Fruit fly (Drosophila melanogaster) whole organism, wandering third instar larva: ENCODE data around the gene CG45049.

Experiments used
- Abd-B ChIP-seq: fragments of >200 bp; optimal IDR thresholded peaks from 2 replicates; lab custom pipeline; 2017; ENCODE audit warnings: missing biosample characterization, missing genetic modification characterization
- CG9705 ChIP-seq: fragments of 200-800 bp; sonication (Bioruptor generic); optimal IDR thresholded peaks from 2 replicates; lab custom pipeline; 2018; ENCODE audit warnings: missing biosample characterization, mild to moderate bottlenecking, missing genetic modification characterization
- CrebA ChIP-seq: fragments of 200-800 bp; sonication (Bioruptor generic); optimal IDR thresholded peaks from 2 replicates; lab custom pipeline; 2016; ENCODE audit warnings: missing biosample characterization, mild to moderate bottlenecking, missing genetic modification characterization, borderline replicate concordance
- Dfd ChIP-seq: fragments of >200 bp; optimal IDR thresholded peaks from 2 replicates; lab custom pipeline; 2017; ENCODE audit warnings: missing biosample characterization, missing genetic modification characterization
- GATAd ChIP-seq: sonication (Bioruptor generic); optimal IDR thresholded peaks from 2 replicates; lab custom pipeline; 2016; ENCODE audit warnings: missing biosample characterization, missing genetic modification characterization
- HLH106 ChIP-seq: fragments of 200-800 bp; optimal IDR thresholded peaks from 3 replicates; lab custom pipeline; 2019; ENCODE audit warnings: missing biosample characterization, mild to moderate bottlenecking, missing genetic modification characterization, moderate library complexity
- Hnf4 ChIP-seq: fragments of 200-800 bp; sonication (Bioruptor generic); optimal IDR thresholded peaks from 2 replicates; lab custom pipeline; 2016; ENCODE audit warnings: missing biosample characterization, mild to moderate bottlenecking, missing genetic modification characterization
- Hr78 ChIP-seq: fragments of >200 bp; optimal IDR thresholded peaks from 2 replicates; lab custom pipeline; 2017; ENCODE audit warnings: missing biosample characterization, missing genetic modification characterization
- Hr83 ChIP-seq: fragments of 200-300 bp; sonication (Bioruptor generic); optimal IDR thresholded peaks from 2 replicates; lab custom pipeline; 2016; ENCODE audit warnings: missing biosample characterization, mild to moderate bottlenecking, missing genetic modification characterization, moderate library complexity; ENCODE audit not compliant: poor library complexity, severe bottlenecking
- Jra ChIP-seq: sonication (Bioruptor generic); optimal IDR thresholded peaks from 2 replicates; lab custom pipeline; 2016; ENCODE audit warnings: missing biosample characterization, missing genetic modification characterization
- Mio ChIP-seq: sonication (Bioruptor generic); optimal IDR thresholded peaks from 2 replicates; lab custom pipeline; 2016; ENCODE audit warnings: missing biosample characterization, missing genetic modification characterization
- Myc ChIP-seq: fragments of >200 bp; optimal IDR thresholded peaks from 2 replicates; lab custom pipeline; 2017
- N ChIP-seq: fragments of >200 bp; optimal IDR thresholded peaks from 2 replicates; lab custom pipeline; 2018; ENCODE audit warnings: missing biosample characterization, missing external identifiers, missing genetic modification characterization
- OdsH ChIP-seq: fragments of 200-800 bp; sonication (Bioruptor generic); optimal IDR thresholded peaks from 2 replicates; lab custom pipeline; 2016; ENCODE audit warnings: missing biosample characterization, mild to moderate bottlenecking, missing genetic modification characterization
- Rel ChIP-seq, 2 experiments: fragments of 200-800 bp; sonication (Bioruptor generic) in 1 of 2; optimal IDR thresholded peaks; 2 replicates in 1 of 2; 3 replicates in 1 of 2; lab custom pipeline; 2016 to 2019; ENCODE audit warnings: mild to moderate bottlenecking in 2 of 2, missing biosample characterization in 2 of 2, missing genetic modification characterization in 2 of 2, moderate library complexity in 1 of 2
- Sp1 ChIP-seq: fragments of 200-800 bp; sonication (Bioruptor generic); optimal IDR thresholded peaks from 3 replicates; lab custom pipeline; 2019; ENCODE audit warnings: missing biosample characterization, mild to moderate bottlenecking, missing genetic modification characterization, moderate library complexity
- Vsx2 ChIP-seq: fragments of 200-300, 225-300 bp; sonication (Bioruptor generic); optimal IDR thresholded peaks from 2 replicates; lab custom pipeline; 2018; ENCODE audit warnings: missing biosample characterization, missing genetic modification characterization; ENCODE audit not compliant: partially characterized antibody
- br ChIP-seq: fragments of 200-800 bp; sonication (Bioruptor generic); optimal IDR thresholded peaks from 2 replicates; lab custom pipeline; 2016; ENCODE audit warnings: missing biosample characterization, missing genetic modification characterization
- brk ChIP-seq: fragments of 200-800 bp; sonication (Bioruptor generic); optimal IDR thresholded peaks from 2 replicates; lab custom pipeline; 2016; ENCODE audit warnings: missing biosample characterization, mild to moderate bottlenecking, missing genetic modification characterization
- dl ChIP-seq, 2 experiments: fragments of 175-275, 200-275 bp in 1 of 2; fragments of 200-275 bp in 1 of 2; sonication (Bioruptor generic); optimal IDR thresholded peaks; lab custom pipeline; 2018; ENCODE audit warnings: mild to moderate bottlenecking in 2 of 2, missing biosample characterization in 2 of 2, missing genetic modification characterization in 2 of 2, moderate library complexity in 2 of 2; ENCODE audit not compliant: partially characterized antibody in 2 of 2, insufficient read depth in 1 of 2
- dmrt93B ChIP-seq: fragments of 200-800 bp; sonication (Bioruptor generic); optimal IDR thresholded peaks from 2 replicates; lab custom pipeline; 2018; ENCODE audit warnings: missing biosample characterization, mild to moderate bottlenecking, missing genetic modification characterization
- ey ChIP-seq: fragments of 200-800 bp; sonication (Bioruptor generic); optimal IDR thresholded peaks from 2 replicates; lab custom pipeline; 2016; ENCODE audit warnings: missing biosample characterization, missing genetic modification characterization
- foxo ChIP-seq, 2 experiments: fragments of 200-800 bp; sonication (Bioruptor generic); optimal IDR thresholded peaks; 2 replicates in 1 of 2; 3 replicates in 1 of 2; lab custom pipeline; 2016 to 2017; ENCODE audit warnings: missing biosample characterization in 2 of 2, missing genetic modification characterization in 2 of 2
- fru ChIP-seq: fragments of 200-800 bp; sonication (Bioruptor generic); optimal IDR thresholded peaks from 3 replicates; lab custom pipeline; 2016; ENCODE audit warnings: missing biosample characterization, mild to moderate bottlenecking, missing genetic modification characterization
- lola ChIP-seq: fragments of >200 bp; optimal IDR thresholded peaks from 2 replicates; lab custom pipeline; 2017; ENCODE audit warnings: missing biosample characterization, missing genetic modification characterization
- psq ChIP-seq: fragments of 200-800 bp; sonication (Bioruptor generic); optimal IDR thresholded peaks from 3 replicates; lab custom pipeline; 2017; ENCODE audit warnings: missing biosample characterization, mild to moderate bottlenecking, missing genetic modification characterization, moderate library complexity
- rgr ChIP-seq: fragments of 200-800 bp; sonication (Bioruptor generic); optimal IDR thresholded peaks from 3 replicates; lab custom pipeline; 2016; ENCODE audit warnings: missing biosample characterization, mild to moderate bottlenecking, missing genetic modification characterization
- sage ChIP-seq: fragments of 200-800 bp; sonication (Bioruptor generic); optimal IDR thresholded peaks from 2 replicates; lab custom pipeline; 2016; ENCODE audit warnings: missing biosample characterization, mild to moderate bottlenecking, missing genetic modification characterization
- tai ChIP-seq: sonication (Bioruptor generic); optimal IDR thresholded peaks from 2 replicates; lab custom pipeline; 2016; ENCODE audit warnings: missing biosample characterization, missing genetic modification characterization
- usp ChIP-seq: fragments of >200 bp; optimal IDR thresholded peaks from 2 replicates; lab custom pipeline; 2017; ENCODE audit warnings: missing biosample characterization, missing genetic modification characterization

Gene CG45049

DNA sequence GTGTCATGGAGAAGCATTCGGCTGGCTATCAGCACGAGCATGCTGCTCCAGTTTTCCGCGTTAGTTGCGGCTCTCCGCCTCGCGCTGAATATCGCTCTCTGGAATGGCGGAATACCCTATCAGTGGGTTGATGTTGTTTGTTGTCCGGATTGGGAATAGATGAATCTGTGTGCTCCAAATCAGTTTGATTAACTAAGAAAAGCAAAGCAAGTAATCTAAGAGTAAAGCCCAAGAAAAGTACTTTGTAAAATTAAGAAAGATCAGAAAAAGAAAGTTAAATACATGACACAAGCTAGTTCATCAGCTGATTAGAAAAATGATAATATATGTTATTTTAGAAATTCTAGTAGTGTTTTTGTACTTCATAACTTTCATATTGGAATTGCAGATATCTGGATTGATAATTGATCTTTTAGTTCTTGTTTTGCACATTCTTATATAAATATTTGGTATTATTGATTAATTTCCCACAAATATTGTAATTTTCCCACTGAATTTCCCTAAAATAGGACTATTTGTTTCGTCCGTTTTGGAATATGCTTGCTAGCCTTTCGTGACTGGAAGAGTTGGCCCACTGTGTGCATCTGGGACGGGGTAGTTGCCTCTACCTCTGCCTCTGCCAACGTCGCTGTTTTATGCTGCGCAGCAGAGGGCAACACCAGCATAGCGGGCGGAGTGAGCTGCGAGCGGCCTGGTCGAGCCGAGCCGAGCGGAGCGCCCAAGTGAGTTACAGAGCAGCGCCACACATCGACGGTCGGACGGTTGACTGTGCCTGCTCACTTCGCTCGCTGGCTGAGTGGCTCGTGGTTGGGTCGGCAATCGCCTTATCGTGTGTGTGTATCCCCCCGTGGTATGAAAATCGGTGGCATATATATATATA lies 27.4 kb downstream of the CG45049 start (continued):
- TF ChIP-seq dl (GFP tag; optimal IDR thresholded peaks at IDR 0.05; lab: Kevin White, UChicago; ENCODE audit: insufficient read depth in 1 of 2, partially characterized antibody in 2 of 2) = peak in 1 of 2 experiments; percentile 53
- no peak for TF ChIP-seq dmrt93B (GFP tag; lab: Kevin White, UChicago)
- no peak for TF ChIP-seq CrebA (GFP tag; lab: Kevin White, UChicago)
- TF ChIP-seq foxo (GFP tag; optimal IDR thresholded peaks at IDR 0.05; lab: Kevin White, UChicago) = peak in 1 of 2 experiments; percentile 33
- no peak for TF ChIP-seq brk (GFP tag; lab: Kevin White, UChicago)

DNA sequence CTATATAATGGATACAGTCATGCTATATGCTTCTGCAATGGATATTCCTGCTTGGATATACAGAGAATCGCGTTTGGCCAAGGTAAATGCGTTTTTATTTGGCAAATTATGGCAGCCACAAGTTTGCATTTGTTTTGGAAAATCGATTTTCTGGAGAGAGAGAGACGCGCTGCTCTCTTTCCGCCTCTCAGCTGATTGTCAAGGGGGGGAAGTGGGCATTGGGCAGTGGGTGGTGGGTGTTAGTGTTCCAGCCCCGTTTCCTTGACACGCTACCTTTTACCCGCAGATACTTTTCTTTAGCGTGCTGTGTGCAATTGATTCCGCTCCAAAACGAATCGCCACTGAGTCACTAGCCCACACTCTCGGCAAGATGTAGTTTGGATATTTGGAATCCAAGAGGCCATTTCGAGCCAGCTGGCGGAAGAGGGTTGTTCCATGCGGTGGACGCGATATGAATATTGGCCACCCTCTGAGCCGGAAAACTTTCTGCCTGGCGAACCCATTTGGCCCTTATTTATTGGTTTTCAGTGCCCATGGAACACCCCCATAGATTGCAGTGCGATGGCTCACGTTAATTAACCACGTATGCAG lies 28.5 kb downstream of the CG45049 start:
- peak in 1 of 2 experiments; percentile 8 for TF ChIP-seq dl (GFP tag; optimal IDR thresholded peaks at IDR 0.05; lab: Kevin White, UChicago; ENCODE audit: insufficient read depth in 1 of 2, partially characterized antibody in 2 of 2)
- no peak for TF ChIP-seq tai (GFP tag; lab: Kevin White, UChicago)

DNA sequence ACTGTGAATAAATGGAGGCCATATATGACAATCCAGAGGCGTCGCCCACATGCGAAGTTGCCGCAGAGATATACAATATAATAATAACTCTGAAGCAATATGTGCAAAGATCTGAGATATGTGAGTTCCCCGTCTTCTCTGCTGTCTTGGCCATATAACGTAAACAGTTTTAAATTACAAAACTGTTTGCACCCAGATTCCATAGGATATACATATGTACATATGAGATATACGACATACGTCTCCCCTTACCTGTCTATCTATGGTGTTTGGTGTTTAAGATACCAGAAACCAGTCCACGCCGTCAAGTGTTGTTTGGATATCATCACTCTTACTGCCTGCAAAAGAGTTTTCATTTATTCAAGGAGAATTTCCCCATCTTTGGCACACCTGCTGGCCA lies 29.5 kb downstream of the CG45049 start:
- TF ChIP-seq Hnf4 (GFP tag; lab: Kevin White, UChicago) (no peak), Rel (GFP tag; optimal IDR thresholded peaks at IDR 0.05; lab: Kevin White, UChicago) (no peak), Rel (tag; optimal IDR thresholded peaks at IDR 0.05; lab: Kevin White, UChicago) (peak; percentile 51)

DNA sequence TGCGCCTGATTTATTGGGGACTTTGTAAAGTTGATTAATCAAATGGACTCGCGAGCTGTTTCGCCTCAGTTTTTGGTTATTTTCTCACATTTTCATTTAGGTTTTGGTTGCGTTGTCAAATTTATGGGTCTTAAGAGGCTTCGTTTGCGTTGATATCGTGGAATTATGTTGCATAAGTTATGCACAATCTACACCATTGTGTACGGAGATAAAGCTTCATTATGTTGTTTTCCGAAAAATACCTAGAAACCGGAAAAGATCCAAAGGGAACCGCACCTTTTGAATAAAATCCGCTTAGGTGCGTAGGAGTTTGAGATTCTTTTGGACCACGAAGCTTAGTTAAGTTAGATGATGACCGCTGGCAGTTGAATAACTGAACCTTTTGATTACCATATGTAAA lies 30.4 kb downstream of the CG45049 start:
- TF ChIP-seq Dfd (GFP tag; lab: Kevin White, UChicago) = no peak
- TF ChIP-seq dmrt93B (GFP tag; lab: Kevin White, UChicago) = no peak
- TF ChIP-seq fru = no peak
- no peak for TF ChIP-seq Mio
- TF ChIP-seq Jra = no peak
- TF ChIP-seq OdsH = no peak
- TF ChIP-seq N (GFP tag; lab: Kevin White, UChicago) = no peak
- no peak for TF ChIP-seq HLH106 (tag; lab: Kevin White, UChicago)
- TF ChIP-seq ey (GFP tag; lab: Kevin White, UChicago) = no peak
- no peak for TF ChIP-seq Vsx2 (GFP tag; lab: Kevin White, UChicago)
- TF ChIP-seq Abd-B (GFP tag; lab: Kevin White, UChicago) = no peak
- no peak for TF ChIP-seq foxo (GFP tag; optimal IDR thresholded peaks at IDR 0.05; lab: Kevin White, UChicago)
- no peak for TF ChIP-seq CrebA (GFP tag; lab: Kevin White, UChicago)
- no peak for TF ChIP-seq Hr83 (GFP tag; lab: Kevin White, UChicago)
- TF ChIP-seq Sp1 = no peak
- TF ChIP-seq Rel (GFP tag; optimal IDR thresholded peaks at IDR 0.05; lab: Kevin White, UChicago) = no peak
- no peak for TF ChIP-seq Rel (tag; optimal IDR thresholded peaks at IDR 0.05; lab: Kevin White, UChicago)

DNA sequence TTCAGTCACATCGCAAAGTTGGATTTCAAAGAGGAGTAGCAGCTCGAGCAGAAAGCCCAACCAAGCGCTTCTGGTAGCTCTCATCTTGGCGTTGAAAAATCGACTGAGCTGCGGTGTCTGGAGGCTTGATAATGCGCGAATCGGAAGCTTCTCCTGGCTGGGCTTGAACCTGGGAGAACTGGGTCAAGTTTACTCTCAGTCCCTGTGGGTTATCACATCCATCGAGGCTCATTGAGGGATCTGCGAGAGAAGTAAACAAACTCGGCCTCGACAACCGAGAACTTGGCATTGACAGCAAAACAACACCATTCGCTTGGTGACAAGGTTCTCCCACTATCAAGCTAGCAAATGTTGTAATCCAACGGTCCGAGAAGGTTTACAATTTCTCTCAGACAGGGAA lies 34.2 kb downstream of the CG45049 start, which contains the start of gene Nepl13:
Gene Nepl13, minus strand, starts transcription at position 89 of the 400 bp plus-strand sequence.
- no peak for TF ChIP-seq Jra
- no peak for TF ChIP-seq Abd-B (GFP tag; lab: Kevin White, UChicago)
- no peak for TF ChIP-seq Myc (lab: Kevin White, UChicago)
- TF ChIP-seq rgr = no peak
- TF ChIP-seq lola = no peak
- TF ChIP-seq Hr78 (GFP tag; lab: Kevin White, UChicago) = no peak
- TF ChIP-seq brk (GFP tag; lab: Kevin White, UChicago) = no peak
- no peak for TF ChIP-seq CrebA (GFP tag; lab: Kevin White, UChicago)
- no peak for TF ChIP-seq dl (GFP tag; optimal IDR thresholded peaks at IDR 0.05; lab: Kevin White, UChicago; ENCODE audit: insufficient read depth in 1 of 2, partially characterized antibody in 2 of 2)
- no peak for TF ChIP-seq foxo (GFP tag; optimal IDR thresholded peaks at IDR 0.05; lab: Kevin White, UChicago)
- no peak for TF ChIP-seq Sp1
- TF ChIP-seq psq (GFP tag; lab: Kevin White, UChicago) = no peak
- TF ChIP-seq ey (GFP tag; lab: Kevin White, UChicago) = no peak

DNA sequence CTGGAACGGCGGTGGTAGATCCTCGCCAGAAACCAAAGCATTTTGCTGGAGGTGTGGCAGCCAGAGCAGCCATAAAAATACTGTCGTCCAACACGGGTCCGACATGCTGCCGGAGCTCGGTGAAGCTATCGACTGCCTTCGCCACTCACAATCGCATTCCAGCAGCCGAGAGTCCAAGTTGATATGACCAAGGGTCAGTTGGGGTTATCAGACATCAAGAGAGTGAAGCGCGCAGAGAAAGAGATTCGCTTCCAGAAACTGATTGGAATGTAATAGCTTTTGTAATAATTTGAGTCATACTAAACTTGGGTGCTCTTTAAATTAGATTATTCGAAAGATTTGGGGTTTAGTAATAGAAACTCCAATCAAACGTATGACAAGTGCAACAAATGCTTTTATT lies 36.8 kb downstream of the CG45049 start, which contains the start of gene Nepl14:
Gene Nepl14, minus strand, starts transcription at position 125 of the 400 bp plus-strand sequence.
- TF ChIP-seq dl (GFP tag; optimal IDR thresholded peaks at IDR 0.05; lab: Kevin White, UChicago; ENCODE audit: insufficient read depth in 1 of 2, partially characterized antibody in 2 of 2) = no peak
- no peak for TF ChIP-seq Dfd (GFP tag; lab: Kevin White, UChicago)
- no peak for TF ChIP-seq sage
- no peak for TF ChIP-seq CrebA (GFP tag; lab: Kevin White, UChicago)
- TF ChIP-seq CG9705 (GFP tag; lab: Kevin White, UChicago) = no peak
- no peak for TF ChIP-seq brk (GFP tag; lab: Kevin White, UChicago)
- TF ChIP-seq GATAd = no peak
- no peak for TF ChIP-seq HLH106 (tag; lab: Kevin White, UChicago)
- no peak for TF ChIP-seq psq (GFP tag; lab: Kevin White, UChicago)
- no peak for TF ChIP-seq Abd-B (GFP tag; lab: Kevin White, UChicago)
- TF ChIP-seq Rel (GFP tag; optimal IDR thresholded peaks at IDR 0.05; lab: Kevin White, UChicago) = no peak
- TF ChIP-seq Rel (tag; optimal IDR thresholded peaks at IDR 0.05; lab: Kevin White, UChicago) = no peak
- TF ChIP-seq br = no peak
- TF ChIP-seq usp (GFP tag; lab: Kevin White, UChicago) = no peak
